Fruit fly (Drosophila melanogaster) whole organism, wandering third instar larva: ENCODE results near the gene Srg1.
A peak's percentile ranks its signal among the peaks of the same experiment; 100 is the strongest.

ENCODE experiments used
- CrebA ChIP-seq: fragments of 200-800 bp; sonication (Bioruptor generic); optimal IDR thresholded peaks from 2 replicates; lab custom pipeline; 2016; ENCODE audit warnings: missing biosample characterization, mild to moderate bottlenecking, missing genetic modification characterization, borderline replicate concordance
- Myc ChIP-seq: fragments of >200 bp; optimal IDR thresholded peaks from 2 replicates; lab custom pipeline; 2017
- foxo ChIP-seq, 2 experiments: fragments of 200-800 bp; sonication (Bioruptor generic); optimal IDR thresholded peaks; 2 replicates in 1 of 2; 3 replicates in 1 of 2; lab custom pipeline; 2016 to 2017; ENCODE audit warnings: missing biosample characterization in 2 of 2, missing genetic modification characterization in 2 of 2
- psq ChIP-seq: fragments of 200-800 bp; sonication (Bioruptor generic); optimal IDR thresholded peaks from 3 replicates; lab custom pipeline; 2017; ENCODE audit warnings: missing biosample characterization, mild to moderate bottlenecking, missing genetic modification characterization, moderate library complexity
- usp ChIP-seq: fragments of >200 bp; optimal IDR thresholded peaks from 2 replicates; lab custom pipeline; 2017; ENCODE audit warnings: missing biosample characterization, missing genetic modification characterization

dm6 chr3R:24816993-24817854 lies 47.3 kb downstream of the Srg1 start, which contains the start of the genes CG5808 and Saf-B:
- TF ChIP-seq CrebA (GFP tag; lab: Kevin White, UChicago) (no peak), foxo (GFP tag; optimal IDR thresholded peaks at IDR 0.05; lab: Kevin White, UChicago) (no peak), Myc (no peak), psq (GFP tag; lab: Kevin White, UChicago) (peak; percentile 27), usp (GFP tag; lab: Kevin White, UChicago) (no peak)
